Worm (Caenorhabditis elegans): Measurements from ENCODE around the gene ZK512.11.

ce11 chrIII:9161553-9161952 is 17.5 kb downstream of the ZK512.11 start, which contains the start of gene ptr-9:
- no peak for TF ChIP-seq him-1 (tag; optimal IDR thresholded peaks at IDR 0.05)
- no peak for TF ChIP-seq W03F9.2 (tag; optimal IDR thresholded peaks at IDR 0.05)

Data from whole organism, L4/young adult.